Worm (Caenorhabditis elegans) whole organism, young adult: Measurements from ENCODE around the gene F38A5.22.
A peak's percentile ranks its signal among the peaks of the same experiment; 100 is the strongest.

Experiments
- B0019.2 ChIP-seq: fragments of 200-800 bp; sonication (Bioruptor generic); conservative IDR thresholded peaks from 2 replicates; pipeline ENCODE4 v1.3.6; 2022; ENCODE audit warnings: missing genetic modification reagents, missing genetic modification characterization, missing compliant biosample characterization
- B0261.1 ChIP-seq: sonication (generic microtip); optimal IDR thresholded peaks from 2 replicates; lab custom pipeline; 2016; ENCODE audit warnings: mild to moderate bottlenecking, missing genetic modification characterization, moderate library complexity, missing compliant biosample characterization
- F23B12.7 ChIP-seq: sonication (generic microtip); optimal IDR thresholded peaks from 2 replicates; lab custom pipeline; 2017; ENCODE audit warnings: missing genetic modification characterization, mild to moderate bottlenecking, missing compliant biosample characterization, antibody characterized with exemption, moderate library complexity; ENCODE audit not compliant: insufficient read depth
- F33H1.4 ChIP-seq: fragments of 200-800 bp; sonication (Bioruptor generic); IDR thresholded peaks from 2 replicates; pipeline ENCODE4 v1.3.6; 2022; ENCODE audit warnings: missing genetic modification reagents, missing genetic modification characterization, missing compliant biosample characterization
- F55B11.4 ChIP-seq: sonication (generic microtip); optimal IDR thresholded peaks from 2 replicates; lab custom pipeline; 2016; ENCODE audit warnings: missing compliant biosample characterization, missing genetic modification characterization, borderline replicate concordance; ENCODE audit not compliant: insufficient read depth
- K11D2.4 ChIP-seq: fragments of 200-800 bp; sonication (Bioruptor generic); IDR thresholded peaks from 2 replicates; pipeline ENCODE4 v1.3.6; 2022; ENCODE audit warnings: missing genetic modification reagents, missing genetic modification characterization, missing compliant biosample characterization
- K12H6.12 ChIP-seq: fragments of 200-800 bp; sonication (Bioruptor generic); optimal IDR thresholded peaks from 2 replicates; lab custom pipeline; 2018; ENCODE audit warnings: mild to moderate bottlenecking, missing genetic modification characterization, missing compliant biosample characterization
- Y53G8AR.9 ChIP-seq: fragments of 200-800 bp; sonication (Bioruptor generic); conservative IDR thresholded peaks from 2 replicates; pipeline ENCODE4 v1.3.6; 2022; ENCODE audit warnings: missing genetic modification reagents, missing genetic modification characterization, missing compliant biosample characterization
- aptf-2 ChIP-seq: fragments of 200-800 bp; sonication (Bioruptor generic); conservative IDR thresholded peaks from 2 replicates; pipeline ENCODE4 v1.3.6; 2022; ENCODE audit warnings: missing genetic modification reagents, missing genetic modification characterization, missing compliant biosample characterization
- aptf-3 ChIP-seq: fragments of 200-800 bp; sonication (Bioruptor generic); IDR thresholded peaks from 2 replicates; pipeline ENCODE4 v1.3.6; 2022; ENCODE audit warnings: missing genetic modification characterization, missing compliant biosample characterization
- attf-3 ChIP-seq: fragments of 200-800 bp; sonication (Bioruptor generic); conservative IDR thresholded peaks from 2 replicates; pipeline ENCODE4 v1.3.6; 2022; ENCODE audit warnings: missing genetic modification reagents, missing genetic modification characterization, missing compliant biosample characterization
- bed-2 ChIP-seq: fragments of 200-800 bp; sonication (Bioruptor generic); IDR thresholded peaks from 2 replicates; pipeline ENCODE4 v1.3.6; 2022; ENCODE audit warnings: missing genetic modification reagents, missing genetic modification characterization, missing compliant biosample characterization
- cebp-1 ChIP-seq, 2 experiments: fragments of 200-800 bp in 1 of 2; sonication (Bioruptor generic) in 1 of 2; sonication (generic microtip) in 1 of 2; IDR thresholded peaks in 1 of 2; optimal IDR thresholded peaks in 1 of 2; 2 replicates each; pipeline versions ENCODE4 v1.3.6 to Lab custom; 2017 to 2022; ENCODE audit warnings: missing compliant biosample characterization in 2 of 2, missing genetic modification characterization in 2 of 2, mild to moderate bottlenecking in 1 of 2, missing genetic modification reagents in 1 of 2, moderate library complexity in 1 of 2
- ceh-58 ChIP-seq: fragments of 200-800 bp; sonication (Bioruptor generic); IDR thresholded peaks from 2 replicates; pipeline ENCODE4 v1.3.6; 2022; ENCODE audit warnings: missing genetic modification characterization, missing compliant biosample characterization
- dpff-1 ChIP-seq: sonication (generic microtip); optimal IDR thresholded peaks from 2 replicates; lab custom pipeline; 2017; ENCODE audit warnings: mild to moderate bottlenecking, missing genetic modification characterization, missing compliant biosample characterization
- dpl-1 ChIP-seq: fragments of 150-350 bp; optimal IDR thresholded peaks from 2 replicates; lab custom pipeline; 2014; ENCODE audit warnings: missing biosample characterization, missing genetic modification reagents, missing genetic modification characterization
- efl-1 ChIP-seq: fragments of 150-350 bp; optimal IDR thresholded peaks from 2 replicates; lab custom pipeline; 2014; ENCODE audit warnings: missing biosample characterization, missing genetic modification reagents, missing genetic modification characterization
- ets-4 ChIP-seq: fragments of 200-800 bp; sonication (Bioruptor generic); optimal IDR thresholded peaks from 2 replicates; lab custom pipeline; 2018; ENCODE audit warnings: mild to moderate bottlenecking, missing genetic modification characterization, missing compliant biosample characterization
- him-1 ChIP-seq: sonication (generic microtip); optimal IDR thresholded peaks from 2 replicates; lab custom pipeline; 2016; ENCODE audit warnings: missing genotype, missing genetic modification reagents, missing genetic modification characterization, missing compliant biosample characterization
- hlh-26 ChIP-seq: fragments of 200-800 bp; sonication (Bioruptor generic); conservative IDR thresholded peaks from 2 replicates; pipeline ENCODE4 v1.3.6; 2022; ENCODE audit warnings: missing genetic modification reagents, missing genetic modification characterization, missing compliant biosample characterization
- lin-40 ChIP-seq: sonication (generic microtip); optimal IDR thresholded peaks from 2 replicates; lab custom pipeline; 2016; ENCODE audit warnings: missing genetic modification characterization, mild to moderate bottlenecking, missing compliant biosample characterization, missing genotype, missing genetic modification reagents
- lsl-1 ChIP-seq: fragments of 200-800 bp; sonication (Bioruptor generic); optimal IDR thresholded peaks from 2 replicates; lab custom pipeline; 2018; ENCODE audit warnings: mild to moderate bottlenecking, missing genetic modification characterization, moderate library complexity, missing compliant biosample characterization
- madf-10 ChIP-seq: sonication (generic microtip); optimal IDR thresholded peaks from 2 replicates; lab custom pipeline; 2016; ENCODE audit warnings: mild to moderate bottlenecking, missing genetic modification characterization, missing compliant biosample characterization
- mel-28 ChIP-seq: sonication (generic microtip); optimal IDR thresholded peaks from 2 replicates; lab custom pipeline; 2016; ENCODE audit warnings: borderline replicate concordance, mild to moderate bottlenecking, missing genetic modification characterization, missing compliant biosample characterization
- nhr-90 ChIP-seq: sonication (generic microtip); optimal IDR thresholded peaks from 2 replicates; lab custom pipeline; 2016; ENCODE audit warnings: missing genotype, mild to moderate bottlenecking, missing genetic modification characterization, missing compliant biosample characterization
- repo-1 ChIP-seq: sonication (generic microtip); optimal IDR thresholded peaks from 2 replicates; lab custom pipeline; 2017; ENCODE audit warnings: mild to moderate bottlenecking, missing genetic modification characterization, missing compliant biosample characterization
- snpc-1.3 ChIP-seq: sonication (generic microtip); optimal IDR thresholded peaks from 2 replicates; lab custom pipeline; 2017; ENCODE audit warnings: missing genetic modification characterization, mild to moderate bottlenecking, missing compliant biosample characterization, antibody characterized with exemption, moderate library complexity, missing genotype, missing genetic modification reagents; ENCODE audit not compliant: insufficient read depth
- tbp1 ChIP-seq: fragments of 200-800 bp; sonication (Bioruptor generic); optimal IDR thresholded peaks from 2 replicates; lab custom pipeline; 2018; ENCODE audit warnings: mild to moderate bottlenecking, missing genetic modification characterization, missing compliant biosample characterization
- unc-62 ChIP-seq: fragments of 150-350 bp; optimal IDR thresholded peaks from 2 replicates; lab custom pipeline; 2014; ENCODE audit warnings: missing biosample characterization, missing genetic modification reagents, missing genetic modification characterization
- xnd-1 ChIP-seq: sonication (generic microtip); optimal IDR thresholded peaks from 2 replicates; lab custom pipeline; 2016; ENCODE audit warnings: missing genotype, missing genetic modification reagents, missing genetic modification characterization, missing compliant biosample characterization
- zfh-2 ChIP-seq: fragments of 200-800 bp; sonication (Bioruptor generic); conservative IDR thresholded peaks from 2 replicates; pipeline ENCODE4 v1.3.6; 2022; ENCODE audit warnings: missing genetic modification reagents, missing genetic modification characterization, missing compliant biosample characterization
- ztf-18 ChIP-seq: sonication (generic microtip); optimal IDR thresholded peaks from 2 replicates; lab custom pipeline; 2016; ENCODE audit warnings: missing genotype, mild to moderate bottlenecking, missing genetic modification characterization, missing compliant biosample characterization
- ztf-25 ChIP-seq: fragments of 200-800 bp; sonication (Bioruptor generic); IDR thresholded peaks from 2 replicates; pipeline ENCODE4 v1.3.6; 2022; ENCODE audit warnings: missing genetic modification reagents, missing genetic modification characterization, missing compliant biosample characterization

F38A5.22 gene

DNA sequence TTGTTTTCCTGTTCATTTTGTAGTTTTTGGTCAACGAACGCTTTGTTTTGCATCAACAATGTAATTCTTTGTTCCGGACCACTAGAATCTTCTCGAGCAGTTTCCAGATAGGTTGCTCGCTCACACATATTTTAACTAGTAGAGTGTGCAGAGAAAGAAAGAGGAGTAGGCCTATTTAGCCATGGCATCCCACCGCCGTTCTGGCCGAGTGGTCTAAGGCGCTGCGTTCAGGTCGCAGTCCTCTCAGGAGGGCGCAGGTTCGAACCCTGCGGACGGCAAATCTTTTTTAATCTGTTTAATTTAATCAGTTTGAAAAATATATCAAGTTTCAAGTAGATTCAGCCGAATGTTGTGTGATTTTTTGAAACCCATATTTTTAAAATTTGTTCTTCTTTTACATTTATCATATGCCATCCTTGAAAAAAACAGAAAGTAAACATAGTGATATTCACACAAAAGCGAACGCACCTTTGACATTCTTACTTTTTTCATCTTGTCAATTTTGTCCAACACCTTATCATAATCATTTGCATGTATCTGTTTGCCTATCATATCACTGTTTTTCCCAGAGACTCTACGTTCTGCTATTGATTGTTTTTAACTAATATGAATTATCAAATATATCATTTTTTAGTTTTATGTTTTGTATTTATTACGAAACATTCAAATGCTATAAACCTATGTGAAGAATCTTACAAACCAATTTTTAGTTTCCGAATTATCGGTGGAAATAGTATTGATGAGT is 38.9 kb downstream of the F38A5.22 start, which contains the start of gene try-3 (continued):
- peak; percentile 50; the same call in 1 of the 2 replicates for TF ChIP-seq B0019.2 (GFP tag; lab: Robert Waterston, UW)
- peak; percentile 51 for TF ChIP-seq madf-10 (tag; lab: Kevin White, UChicago)
- peak; percentile 75 for TF ChIP-seq snpc-1.3 (tag; lab: Kevin White, UChicago)
- TF ChIP-seq hlh-26 (GFP tag; lab: Robert Waterston, UW), result no peak
- TF ChIP-seq repo-1 (tag; lab: Kevin White, UChicago), result no peak
- TF ChIP-seq attf-3 (GFP tag; lab: Robert Waterston, UW), result no peak; the same call in 1 of the 2 replicates
- peak; percentile 15 for TF ChIP-seq dpl-1
- peak; percentile 89 for TF ChIP-seq B0261.1 (tag; lab: Kevin White, UChicago)
- TF ChIP-seq nhr-90 (tag; lab: Kevin White, UChicago), result peak; percentile 71
- peak; percentile 65 for TF ChIP-seq F23B12.7 (tag; lab: Kevin White, UChicago)
- no peak for TF ChIP-seq F55B11.4 (tag; lab: Kevin White, UChicago)
- TF ChIP-seq K11D2.4, result peak; percentile 78
- peak; percentile 72; the same call in 1 of the 2 replicates for TF ChIP-seq Y53G8AR.9 (GFP tag; lab: Robert Waterston, UW)
- TF ChIP-seq lin-40 (tag; lab: Kevin White, UChicago), result peak; percentile 56
- TF ChIP-seq ztf-25 (GFP tag; lab: Robert Waterston, UW), result peak; percentile 63; the same call in 1 of the 2 replicates
- 0 out of 2 replicates have a peak, but pooled peaks have one; percentile 55 for TF ChIP-seq bed-2 (GFP tag; lab: Robert Waterston, UW)
- TF ChIP-seq unc-62 (GFP tag; lab: Kevin White, UChicago), result no peak
- 0 out of 2 replicates have a peak, but pooled peaks have one; percentile 68 for TF ChIP-seq ceh-58 (GFP tag; lab: Robert Waterston, UW)
- TF ChIP-seq cebp-1 (GFP tag; IDR thresholded peaks at IDR 0.05; lab: Robert Waterston, UW), result peak; percentile 57
- TF ChIP-seq cebp-1 (tag; optimal IDR thresholded peaks at IDR 0.05; lab: Kevin White, UChicago), result peak; percentile 73
- TF ChIP-seq mel-28 (tag; lab: Kevin White, UChicago), result peak; percentile 42
- peak; percentile 82 for TF ChIP-seq K12H6.12
- TF ChIP-seq lsl-1 (GFP tag; lab: Kevin White, UChicago), result peak; percentile 32
- peak; percentile 66 for TF ChIP-seq ztf-18 (tag; lab: Kevin White, UChicago)
- TF ChIP-seq efl-1 (GFP tag; lab: Kevin White, UChicago), result no peak
- no peak for TF ChIP-seq zfh-2 (GFP tag; lab: Robert Waterston, UW)
- TF ChIP-seq F33H1.4 (GFP tag; lab: Robert Waterston, UW), result peak; percentile 58
- TF ChIP-seq tbp1, result peak; percentile 98
- TF ChIP-seq xnd-1 (tag; lab: Kevin White, UChicago), result no peak
- TF ChIP-seq dpff-1 (tag; lab: Kevin White, UChicago), result peak; percentile 50
- TF ChIP-seq him-1 (tag; lab: Kevin White, UChicago), result peak; percentile 94
- 0 out of 2 replicates have a peak, but pooled peaks have one; percentile 18 for TF ChIP-seq aptf-3 (GFP tag; lab: Robert Waterston, UW)
- TF ChIP-seq ets-4 (GFP tag; lab: Kevin White, UChicago), result peak; percentile 13
- TF ChIP-seq aptf-2, result no peak
